Worm (Caenorhabditis elegans): ENCODE measurements around the gene srg-69.
A peak's percentile ranks its signal among the peaks of the same experiment; 100 is the strongest.

ce11 chrII:5336035-5336376, 19.5 kb upstream of the srg-69 start:
- no peak for TF ChIP-seq cog-1 (tag; optimal IDR thresholded peaks at IDR 0.05)
- no peak for TF ChIP-seq ref-1 (GFP tag; conservative IDR thresholded peaks at IDR 0.05)
- peak; percentile 63; the same call in 1 of the 2 replicates for TF ChIP-seq ztf-23 (GFP tag; IDR thresholded peaks at IDR 0.05)
- TF ChIP-seq ztf-29 (GFP tag; IDR thresholded peaks at IDR 0.05): 0 out of 2 replicates have a peak, but pooled peaks have one; percentile 42

Measured in whole organism, midembryonic.